Worm (Caenorhabditis elegans): ENCODE measurements around the gene nhr-116.

Gene nhr-116

DNA sequence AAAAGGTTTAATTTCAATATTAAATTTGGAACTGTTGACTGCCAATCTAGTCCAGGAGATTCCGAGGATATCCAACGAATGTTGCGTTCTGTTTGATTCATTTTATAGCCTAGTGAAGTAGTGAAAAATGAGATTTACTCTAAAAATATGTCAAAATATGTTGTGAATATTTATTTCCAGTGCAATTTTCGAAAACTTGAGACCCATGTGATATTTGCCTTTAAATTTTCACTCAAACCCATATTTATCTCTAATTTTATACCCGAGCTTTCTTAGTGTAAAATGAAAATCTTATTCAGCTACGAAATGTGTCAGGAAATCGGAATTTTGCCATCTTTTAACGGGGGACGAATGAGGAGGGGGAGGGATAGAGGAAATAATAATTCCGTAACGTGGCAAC lies 2.2 kb upstream of the nhr-116 start, which contains the start of gene F09C6.16:
Gene F09C6.16 (minus strand): TSS at position 101 of the 400 bp plus-strand sequence.
- TF ChIP-seq nhr-12 (tag; optimal IDR thresholded peaks at IDR 0.05) = no peak
- no peak for TF ChIP-seq snpc-4 (tag; optimal IDR thresholded peaks at IDR 0.05)
- TF ChIP-seq unc-39 (tag; optimal IDR thresholded peaks at IDR 0.05) = no peak
- TF ChIP-seq ceh-83 (GFP tag; optimal IDR thresholded peaks at IDR 0.05) = no peak
- no peak for TF ChIP-seq elt-1 (tag; optimal IDR thresholded peaks at IDR 0.05; ENCODE audit: borderline replicate concordance, insufficient read depth)
- TF ChIP-seq mab-5 (tag; optimal IDR thresholded peaks at IDR 0.05) = no peak
- TF ChIP-seq ces-1 (GFP tag; optimal IDR thresholded peaks at IDR 0.05) = no peak
- TF ChIP-seq nhr-237 (tag; optimal IDR thresholded peaks at IDR 0.05) = no peak
- TF ChIP-seq zip-8 (tag; optimal IDR thresholded peaks at IDR 0.05) = no peak
- no peak for TF ChIP-seq ztf-11 (tag; optimal IDR thresholded peaks at IDR 0.05)
- TF ChIP-seq nhr-28 (tag; optimal IDR thresholded peaks at IDR 0.05) = no peak
- TF ChIP-seq unc-62 (GFP tag; optimal IDR thresholded peaks at IDR 0.05) = no peak
- no peak for TF ChIP-seq lin-32 (GFP tag; optimal IDR thresholded peaks at IDR 0.05)
- TF ChIP-seq sptf-1 (tag; optimal IDR thresholded peaks at IDR 0.05) = no peak
- TF ChIP-seq nhr-2 (tag; optimal IDR thresholded peaks at IDR 0.05) = no peak
- TF ChIP-seq elt-3 (tag; optimal IDR thresholded peaks at IDR 0.05) = no peak

DNA sequence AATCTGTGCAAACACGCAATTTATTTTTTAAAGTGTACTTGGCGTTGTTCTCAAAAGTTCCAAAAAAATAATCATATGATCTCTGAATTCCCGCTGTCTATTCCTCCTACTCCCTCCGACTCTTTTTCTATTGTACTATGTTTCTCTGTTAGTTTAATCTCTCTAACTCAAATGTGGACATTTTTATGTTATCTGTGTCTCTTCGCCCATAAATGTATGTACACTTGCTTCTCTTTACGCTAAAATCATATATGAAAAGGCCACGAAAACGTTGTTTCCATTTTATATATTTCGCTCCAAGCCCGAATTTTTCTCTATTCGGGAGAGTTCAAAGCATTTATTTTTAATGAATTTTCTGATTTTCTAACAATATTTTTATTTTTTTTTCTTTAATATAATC lies 1.2 kb upstream of the nhr-116 start:
- TF ChIP-seq ceh-39 (tag; optimal IDR thresholded peaks at IDR 0.05) = no peak
- TF ChIP-seq lin-32 (GFP tag; optimal IDR thresholded peaks at IDR 0.05) = no peak
- no peak for TF ChIP-seq nhr-237 (tag; optimal IDR thresholded peaks at IDR 0.05)
- TF ChIP-seq mab-5 (tag; optimal IDR thresholded peaks at IDR 0.05) = no peak
- TF ChIP-seq lsy-2 (tag; optimal IDR thresholded peaks at IDR 0.05) = no peak
- TF ChIP-seq flh-1 (GFP tag; optimal IDR thresholded peaks at IDR 0.05) = no peak
- TF ChIP-seq hlh-1 (tag; optimal IDR thresholded peaks at IDR 0.05) = no peak
- TF ChIP-seq ceh-83 (GFP tag; optimal IDR thresholded peaks at IDR 0.05) = no peak
- TF ChIP-seq sptf-1 (tag; optimal IDR thresholded peaks at IDR 0.05) = no peak
- TF ChIP-seq blmp-1 (tag; optimal IDR thresholded peaks at IDR 0.05) = no peak
- TF ChIP-seq ztf-11 (tag; optimal IDR thresholded peaks at IDR 0.05) = no peak
- TF ChIP-seq ceh-43 (GFP tag; optimal IDR thresholded peaks at IDR 0.05) = no peak
- no peak for TF ChIP-seq snpc-4 (tag; optimal IDR thresholded peaks at IDR 0.05)
- TF ChIP-seq nhr-76 (tag; optimal IDR thresholded peaks at IDR 0.05) = no peak
- TF ChIP-seq bed-3 (GFP tag; optimal IDR thresholded peaks at IDR 0.05) = no peak
- TF ChIP-seq sem-2 (GFP tag; optimal IDR thresholded peaks at IDR 0.05) = no peak
- no peak for TF ChIP-seq cnd-1 (tag; optimal IDR thresholded peaks at IDR 0.05)
- no peak for TF ChIP-seq nhr-2 (tag; optimal IDR thresholded peaks at IDR 0.05)
- TF ChIP-seq ces-1 (GFP tag; optimal IDR thresholded peaks at IDR 0.05) = no peak

DNA sequence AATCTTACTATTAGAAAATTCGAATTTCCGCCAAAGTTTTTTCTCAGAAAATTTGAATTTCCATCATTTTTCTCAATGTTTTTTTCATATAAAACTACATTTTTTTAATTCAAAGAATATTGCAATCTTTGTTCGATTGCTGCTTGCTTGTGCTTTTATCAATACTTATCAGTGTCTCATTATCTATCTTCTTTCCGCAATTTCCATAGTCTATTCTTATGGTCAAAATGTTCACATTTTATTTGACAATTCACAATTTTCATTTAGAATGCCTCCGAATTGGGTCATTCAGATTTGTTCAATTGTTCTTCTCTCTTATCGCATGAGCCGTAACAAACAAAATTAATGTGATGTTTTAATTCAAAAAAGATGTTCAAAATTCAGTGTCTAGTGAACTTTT lies 740 bp upstream of the nhr-116 start:
- TF ChIP-seq mep-1 (tag; optimal IDR thresholded peaks at IDR 0.05) (no peak), bed-3 (GFP tag; optimal IDR thresholded peaks at IDR 0.05) (no peak), lin-32 (GFP tag; optimal IDR thresholded peaks at IDR 0.05) (no peak), ceh-43 (GFP tag; optimal IDR thresholded peaks at IDR 0.05) (no peak), elt-1 (tag; optimal IDR thresholded peaks at IDR 0.05; ENCODE audit: borderline replicate concordance, insufficient read depth) (no peak), M03D4.4 (tag; optimal IDR thresholded peaks at IDR 0.05) (no peak), mab-5 (tag; optimal IDR thresholded peaks at IDR 0.05) (no peak), flh-1 (GFP tag; optimal IDR thresholded peaks at IDR 0.05) (no peak)

DNA sequence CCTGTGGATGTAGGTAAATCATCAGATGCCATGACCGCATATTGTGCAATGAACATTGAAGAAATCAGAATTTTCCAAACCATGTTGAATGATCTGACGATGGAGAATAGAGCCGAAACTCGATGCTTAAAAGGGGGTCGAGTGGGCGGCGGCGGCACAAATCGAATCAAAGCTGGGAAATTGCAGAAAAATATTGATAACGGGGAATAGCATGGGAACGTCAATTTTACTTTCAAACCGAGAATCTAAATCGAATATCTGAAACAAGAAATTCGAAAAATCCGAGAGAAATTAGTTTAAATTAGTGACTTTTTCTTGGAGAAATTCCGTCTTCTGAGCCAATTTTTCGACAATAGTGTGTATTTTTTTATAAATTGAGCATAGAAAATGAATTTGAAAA lies 4.0 kb downstream of the nhr-116 start, which contains the start of gene F09C6.10:
Gene F09C6.10 (minus strand): TSS at position 101 of the 400 bp plus-strand sequence.
- TF ChIP-seq unc-39 (tag; optimal IDR thresholded peaks at IDR 0.05) (no peak), nhr-237 (tag; optimal IDR thresholded peaks at IDR 0.05) (no peak), unc-120 (tag; optimal IDR thresholded peaks at IDR 0.05; ENCODE audit: poor library complexity, severe bottlenecking) (no peak), mep-1 (tag; optimal IDR thresholded peaks at IDR 0.05) (no peak), lin-13 (tag; optimal IDR thresholded peaks at IDR 0.05) (no peak), flh-1 (GFP tag; optimal IDR thresholded peaks at IDR 0.05) (no peak), nhr-76 (tag; optimal IDR thresholded peaks at IDR 0.05) (no peak), snpc-4 (tag; optimal IDR thresholded peaks at IDR 0.05) (no peak), lsy-2 (tag; optimal IDR thresholded peaks at IDR 0.05) (no peak), mls-2 (tag; optimal IDR thresholded peaks at IDR 0.05) (no peak), M03D4.4 (tag; optimal IDR thresholded peaks at IDR 0.05) (no peak)

DNA sequence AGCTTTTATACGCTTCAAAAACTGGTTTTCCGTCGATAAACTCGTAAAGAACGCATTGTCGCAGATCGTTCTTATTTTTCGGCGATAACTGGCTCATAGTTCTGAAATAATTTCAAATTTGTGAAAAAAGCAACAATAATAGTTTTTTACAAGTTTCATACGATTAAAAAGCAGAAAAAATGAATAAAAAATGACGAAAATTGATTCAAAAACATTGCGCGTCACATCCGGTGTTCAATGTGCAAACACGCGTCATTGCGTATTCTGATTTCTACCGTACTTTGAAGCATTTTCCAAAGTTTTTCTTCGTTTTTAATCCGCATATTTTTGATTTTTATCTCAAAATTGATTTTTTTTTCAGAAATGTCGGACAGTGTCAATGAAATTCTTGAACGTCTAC lies 6.3 kb downstream of the nhr-116 start, which contains the start of the genes fbxa-206 and Y102A5C.2:
Gene fbxa-206 (minus strand): TSS at position 101 of the 400 bp plus-strand sequence.
Gene Y102A5C.2 (plus strand): TSS at position 354 of the 400 bp plus-strand sequence.
- no peak for TF ChIP-seq pha-4 (tag; optimal IDR thresholded peaks at IDR 0.05)
- TF ChIP-seq drap-1 (GFP tag; optimal IDR thresholded peaks at IDR 0.05) = no peak
- TF ChIP-seq nhr-76 (tag; optimal IDR thresholded peaks at IDR 0.05) = no peak
- no peak for TF ChIP-seq hlh-1 (tag; optimal IDR thresholded peaks at IDR 0.05)
- TF ChIP-seq unc-62 (GFP tag; optimal IDR thresholded peaks at IDR 0.05) = no peak
- no peak for TF ChIP-seq ceh-39 (tag; optimal IDR thresholded peaks at IDR 0.05)
- no peak for TF ChIP-seq snpc-4 (tag; optimal IDR thresholded peaks at IDR 0.05)
- no peak for TF ChIP-seq zip-8 (tag; optimal IDR thresholded peaks at IDR 0.05)
- no peak for TF ChIP-seq nhr-237 (tag; optimal IDR thresholded peaks at IDR 0.05)
- TF ChIP-seq blmp-1 (tag; optimal IDR thresholded peaks at IDR 0.05) = no peak
- TF ChIP-seq ceh-43 (GFP tag; optimal IDR thresholded peaks at IDR 0.05) = no peak
- TF ChIP-seq mls-2 (tag; optimal IDR thresholded peaks at IDR 0.05) = no peak
- TF ChIP-seq lsy-2 (tag; optimal IDR thresholded peaks at IDR 0.05) = no peak
- TF ChIP-seq nhr-12 (tag; optimal IDR thresholded peaks at IDR 0.05) = no peak
- TF ChIP-seq ceh-83 (GFP tag; optimal IDR thresholded peaks at IDR 0.05) = no peak

Measured in whole organism, mixed stage, embryonic.